Fruit fly (Drosophila melanogaster) whole organism: Measurements from ENCODE around the gene CG42302.

Experiments
- CG8478 ChIP-seq: fragments of >200 bp; optimal IDR thresholded peaks from 2 replicates; lab custom pipeline; 2018; ENCODE audit warnings: inconsistent platforms
- Dll ChIP-seq: fragments of >200 bp; optimal IDR thresholded peaks from 2 replicates; lab custom pipeline; 2017
- EcR ChIP-seq, 2 experiments: fragments of >200 bp; optimal IDR thresholded peaks; 2 replicates each; lab custom pipeline; 2017; ENCODE audit warnings: missing biosample characterization in 2 of 2, missing genetic modification characterization in 2 of 2, missing genetic modification reagents in 2 of 2
- pan ChIP-seq: fragments of >200 bp; optimal IDR thresholded peaks from 2 replicates; lab custom pipeline; 2017
- psq ChIP-seq: fragments of >200 bp; optimal IDR thresholded peaks from 2 replicates; lab custom pipeline; 2017
- usp ChIP-seq: fragments of >200 bp; optimal IDR thresholded peaks from 2 replicates; lab custom pipeline; 2017; ENCODE audit warnings: missing biosample characterization, missing genetic modification characterization, mixed read lengths

DNA sequence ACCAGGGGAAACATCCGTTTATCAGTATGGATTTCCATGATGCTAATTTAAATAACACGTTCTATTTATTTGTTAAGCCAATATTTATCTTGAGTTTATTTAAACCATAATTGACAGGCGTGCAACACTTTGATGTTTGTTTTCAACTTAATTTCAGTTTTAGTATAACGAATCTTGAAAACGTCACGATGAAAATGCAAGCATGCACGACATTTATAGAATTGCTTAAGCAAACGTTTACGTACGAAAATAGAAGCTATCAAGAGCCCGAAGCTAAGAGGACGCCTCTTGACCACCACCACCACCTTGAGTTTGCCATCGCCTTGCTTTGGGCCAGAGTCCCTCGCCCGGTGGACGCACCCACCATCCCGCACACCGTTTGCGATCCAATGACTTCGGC lies 45.9 kb upstream of the CG42302 start:
- TF ChIP-seq Dll (lab: Kevin White, UChicago), result no peak
- no peak for TF ChIP-seq CG8478 (lab: Kevin White, UChicago)
- TF ChIP-seq pan (lab: Kevin White, UChicago), result no peak
- no peak for TF ChIP-seq EcR (GFP tag; optimal IDR thresholded peaks at IDR 0.05; lab: Kevin White, UChicago)
- no peak for TF ChIP-seq psq (lab: Kevin White, UChicago)
- TF ChIP-seq usp, result no peak
